Worm (Caenorhabditis elegans) whole organism, mixed stage, embryonic: ENCODE measurements around the gene nep-18.
A peak's percentile ranks its signal among the peaks of the same experiment; 100 is the strongest.
"Not testable (repeated sequence)": the region's sequence is repeated elsewhere in the genome, so short reads cannot be mapped to it uniquely, and the experiment has no call there.

Source experiments
- M03D4.4 ChIP-seq: sonication (generic microtip); optimal IDR thresholded peaks from 2 replicates; lab custom pipeline; 2017; ENCODE audit warnings: mild to moderate bottlenecking, missing genetic modification characterization, missing compliant biosample characterization
- bed-3 ChIP-seq: fragments of 200-800 bp; sonication (Bioruptor generic); optimal IDR thresholded peaks from 3 replicates; lab custom pipeline; 2018; ENCODE audit warnings: mild to moderate bottlenecking, missing genetic modification characterization, moderate library complexity, missing compliant biosample characterization
- blmp-1 ChIP-seq: fragments of 150-350 bp; optimal IDR thresholded peaks from 2 replicates; lab custom pipeline; 2014; ENCODE audit warnings: missing biosample characterization, missing genetic modification characterization
- ceh-39 ChIP-seq: fragments of 150-350 bp; optimal IDR thresholded peaks from 2 replicates; lab custom pipeline; 2014; ENCODE audit warnings: missing biosample characterization, missing genetic modification characterization
- ceh-43 ChIP-seq: fragments of 200-800 bp; sonication (Bioruptor generic); optimal IDR thresholded peaks from 2 replicates; lab custom pipeline; 2018; ENCODE audit warnings: mild to moderate bottlenecking, missing genetic modification characterization, moderate library complexity, missing compliant biosample characterization
- ces-1 ChIP-seq: fragments of 150-350 bp; optimal IDR thresholded peaks from 2 replicates; lab custom pipeline; 2014; ENCODE audit warnings: missing biosample characterization, missing genetic modification reagents, missing genetic modification characterization
- cnd-1 ChIP-seq: fragments of 200-800 bp; sonication (Bioruptor generic); optimal IDR thresholded peaks from 2 replicates; lab custom pipeline; 2018; ENCODE audit warnings: mild to moderate bottlenecking, missing genetic modification characterization, missing compliant biosample characterization
- elt-3 ChIP-seq: fragments of 150-350 bp; optimal IDR thresholded peaks from 2 replicates; lab custom pipeline; 2014; ENCODE audit warnings: missing biosample characterization, missing genetic modification characterization
- flh-1 ChIP-seq: fragments of 200-800 bp; sonication (Bioruptor generic); optimal IDR thresholded peaks from 2 replicates; lab custom pipeline; 2018; ENCODE audit warnings: mild to moderate bottlenecking, missing genetic modification characterization, moderate library complexity, missing compliant biosample characterization
- ham-2 ChIP-seq: fragments of 200-800 bp; sonication (Bioruptor generic); optimal IDR thresholded peaks from 2 replicates; lab custom pipeline; 2018; ENCODE audit warnings: mild to moderate bottlenecking, missing genetic modification characterization, missing compliant biosample characterization
- hlh-1 ChIP-seq: fragments of 150-350 bp; optimal IDR thresholded peaks from 2 replicates; lab custom pipeline; 2014; ENCODE audit warnings: missing biosample characterization, missing genetic modification reagents, missing genetic modification characterization
- lin-13 ChIP-seq: fragments of 150-350 bp; optimal IDR thresholded peaks from 2 replicates; lab custom pipeline; 2014; ENCODE audit warnings: missing biosample characterization, missing genetic modification characterization
- lin-32 ChIP-seq: fragments of 200-800 bp; sonication (Bioruptor generic); optimal IDR thresholded peaks from 2 replicates; lab custom pipeline; 2018; ENCODE audit warnings: mild to moderate bottlenecking, missing genetic modification characterization, missing compliant biosample characterization
- lsy-2 ChIP-seq: fragments of 150-350 bp; optimal IDR thresholded peaks from 2 replicates; lab custom pipeline; 2014; ENCODE audit warnings: missing biosample characterization, missing genetic modification characterization
- mab-5 ChIP-seq: fragments of 150-350 bp; optimal IDR thresholded peaks from 2 replicates; lab custom pipeline; 2014; ENCODE audit warnings: missing biosample characterization, missing genetic modification characterization
- mep-1 ChIP-seq: fragments of 150-350 bp; optimal IDR thresholded peaks from 2 replicates; lab custom pipeline; 2017; ENCODE audit warnings: missing biosample characterization, missing genetic modification reagents, missing genetic modification characterization, inconsistent platforms
- mls-2 ChIP-seq: sonication (generic microtip); optimal IDR thresholded peaks from 2 replicates; lab custom pipeline; 2016; ENCODE audit warnings: mild to moderate bottlenecking, missing genetic modification characterization, moderate library complexity, missing compliant biosample characterization
- nhr-12 ChIP-seq: fragments of 150-350 bp; optimal IDR thresholded peaks from 2 replicates; lab custom pipeline; 2014; ENCODE audit warnings: missing biosample characterization, missing genetic modification characterization
- nhr-237 ChIP-seq: fragments of 150-350 bp; optimal IDR thresholded peaks from 2 replicates; lab custom pipeline; 2014; ENCODE audit warnings: missing biosample characterization, missing genetic modification characterization
- pha-4 ChIP-seq: fragments of 150-350 bp; optimal IDR thresholded peaks from 2 replicates; lab custom pipeline; 2018; ENCODE audit warnings: missing biosample characterization, missing genetic modification reagents, missing genetic modification characterization
- sem-2 ChIP-seq: fragments of 200-800 bp; sonication (Bioruptor generic); optimal IDR thresholded peaks from 2 replicates; lab custom pipeline; 2018; ENCODE audit warnings: mild to moderate bottlenecking, missing genetic modification characterization, missing compliant biosample characterization
- snpc-4 ChIP-seq: fragments of 150-350 bp; optimal IDR thresholded peaks from 2 replicates; lab custom pipeline; 2014; ENCODE audit warnings: missing biosample characterization, missing genetic modification characterization
- sptf-1 ChIP-seq: sonication (generic microtip); optimal IDR thresholded peaks from 2 replicates; lab custom pipeline; 2017; ENCODE audit warnings: mild to moderate bottlenecking, missing genetic modification characterization, moderate library complexity, missing compliant biosample characterization
- tbx-8 ChIP-seq: fragments of 200-800 bp; sonication (Bioruptor generic); optimal IDR thresholded peaks from 2 replicates; lab custom pipeline; 2018; ENCODE audit warnings: mild to moderate bottlenecking, missing genetic modification characterization, moderate library complexity, missing compliant biosample characterization
- unc-120 ChIP-seq: sonication (generic microtip); optimal IDR thresholded peaks from 2 replicates; lab custom pipeline; 2017; ENCODE audit warnings: missing genetic modification characterization, missing compliant biosample characterization; ENCODE audit not compliant: poor library complexity, severe bottlenecking
- unc-39 ChIP-seq: fragments of 150-350 bp; optimal IDR thresholded peaks from 2 replicates; lab custom pipeline; 2014; ENCODE audit warnings: missing biosample characterization, missing genetic modification characterization
- unc-62 ChIP-seq: fragments of 150-350 bp; optimal IDR thresholded peaks from 2 replicates; lab custom pipeline; 2014; ENCODE audit warnings: missing biosample characterization, missing genetic modification reagents, missing genetic modification characterization
- zip-8 ChIP-seq: fragments of 150-350 bp; optimal IDR thresholded peaks from 2 replicates; lab custom pipeline; 2014; ENCODE audit warnings: missing biosample characterization, missing genetic modification characterization
- ztf-11 ChIP-seq: fragments of 150-350 bp; optimal IDR thresholded peaks from 2 replicates; lab custom pipeline; 2014; ENCODE audit warnings: missing biosample characterization, missing genetic modification characterization

Gene nep-18

DNA sequence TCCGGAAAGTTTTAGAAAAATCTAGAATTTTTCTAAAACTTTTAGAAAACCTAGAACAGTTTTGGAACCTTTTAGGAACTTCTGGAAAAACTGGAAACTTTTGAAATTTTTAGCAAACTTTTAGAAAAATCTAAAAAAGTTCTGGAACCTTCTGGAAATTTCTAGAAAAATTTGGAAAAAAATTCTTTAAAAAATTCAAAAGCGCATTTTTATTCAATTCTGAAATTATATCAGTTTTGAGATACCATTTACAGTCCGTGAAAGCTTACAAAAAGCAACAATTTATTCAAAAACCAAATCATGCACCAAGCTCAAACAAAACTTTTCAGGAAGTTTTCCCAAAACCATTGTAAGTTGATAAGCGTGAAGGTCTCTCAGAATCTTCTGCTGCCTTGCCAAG is 25.7 kb downstream of the nep-18 start, which contains the start of gene K02F6.4:
Gene K02F6.4 (plus strand): TSS at position 301 of the 400 bp plus-strand sequence.
- TF ChIP-seq sem-2 (GFP tag; lab: Kevin White, UChicago) (no peak), ces-1 (GFP tag; lab: Kevin White, UChicago) (no peak), sptf-1 (tag; lab: Kevin White, UChicago) (no peak), ceh-39 (no peak), unc-39 (tag; lab: Kevin White, UChicago) (no peak)

DNA sequence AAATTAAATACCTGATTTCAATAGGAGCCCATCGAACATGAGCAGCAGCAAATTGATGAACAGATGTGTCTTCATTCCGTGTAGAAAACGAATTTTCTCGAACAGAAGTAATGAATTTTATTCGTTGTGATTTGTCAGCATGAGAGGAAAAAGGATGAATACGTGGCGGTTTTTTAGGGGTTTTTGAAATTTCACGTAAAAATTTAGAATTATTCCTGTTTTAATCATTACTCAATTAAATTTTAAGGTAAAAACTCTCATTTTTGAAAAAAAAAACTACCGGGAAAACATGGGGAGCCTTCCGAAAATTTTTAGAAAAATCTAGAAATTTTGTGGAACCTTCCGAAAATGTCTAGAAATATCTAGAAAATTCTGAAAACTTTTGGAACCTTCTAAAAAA is 26.1 kb downstream of the nep-18 start, which contains the start of gene K02F6.7:
Gene K02F6.7 (minus strand): TSS at position 101 of the 400 bp plus-strand sequence.
- TF ChIP-seq tbx-8 (GFP tag; lab: Kevin White, UChicago) (no peak), ceh-39 (no peak), unc-62 (GFP tag; lab: Kevin White, UChicago) (no peak), snpc-4 (no peak), blmp-1 (no peak), unc-120 (tag; lab: Kevin White, UChicago) (no peak), ham-2 (GFP tag; lab: Kevin White, UChicago) (no peak), cnd-1 (no peak), lin-13 (tag; lab: Kevin White, UChicago) (no peak)
- TF ChIP-seq, all 35 proteins: peak for 0

DNA sequence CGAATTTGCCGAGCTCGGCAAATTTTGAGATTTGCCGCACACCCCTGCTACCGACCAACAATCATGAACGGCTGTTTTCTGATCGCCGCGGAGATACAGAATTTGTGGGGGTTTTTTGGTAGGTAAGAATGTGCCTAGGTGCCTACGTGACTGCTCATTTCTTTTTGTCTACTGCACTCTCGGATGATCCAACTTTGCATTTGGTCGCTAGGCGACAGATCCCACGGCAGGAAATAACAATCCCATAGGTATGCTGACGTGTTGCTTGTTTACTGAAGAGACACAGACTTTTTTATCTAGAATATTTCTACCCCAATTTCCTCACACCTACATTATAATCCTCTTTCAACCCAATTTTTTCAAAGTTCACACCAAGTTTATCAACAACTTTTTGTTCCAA is 28.9 kb downstream of the nep-18 start, which contains the start of gene K02F6.8:
Gene K02F6.8 (minus strand): TSS at position 101 of the 400 bp plus-strand sequence.
- not testable (repeated sequence) for TF ChIP-seq lin-32; bed-3 (GFP tag; lab: Kevin White, UChicago); ztf-11

DNA sequence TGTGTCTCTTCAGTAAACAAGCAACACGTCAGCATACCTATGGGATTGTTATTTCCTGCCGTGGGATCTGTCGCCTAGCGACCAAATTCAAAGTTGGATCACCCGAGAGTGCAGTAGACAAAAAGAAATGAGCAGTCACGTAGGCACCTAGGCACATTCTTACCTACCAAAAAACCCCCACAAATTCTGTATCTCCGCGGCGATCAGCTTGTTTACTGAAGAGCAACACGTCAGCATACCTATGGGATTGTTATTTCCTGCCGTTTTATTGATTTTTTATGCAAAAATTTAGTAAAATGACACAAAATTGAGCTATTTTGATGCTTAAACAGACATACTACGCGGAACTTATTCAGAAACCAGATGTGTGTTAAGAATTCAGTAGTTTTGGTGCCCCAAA is 29.4 kb downstream of the nep-18 start, which contains the start of gene K02F6.5:
Gene K02F6.5 (plus strand): TSS at position 301 of the 400 bp plus-strand sequence.
- TF ChIP-seq pha-4, sptf-1, unc-39 (tag; lab: Kevin White, UChicago): not testable (repeated sequence)
- TF ChIP-seq, all 35 proteins: peak for 0; not testable (repeated sequence) for 35

DNA sequence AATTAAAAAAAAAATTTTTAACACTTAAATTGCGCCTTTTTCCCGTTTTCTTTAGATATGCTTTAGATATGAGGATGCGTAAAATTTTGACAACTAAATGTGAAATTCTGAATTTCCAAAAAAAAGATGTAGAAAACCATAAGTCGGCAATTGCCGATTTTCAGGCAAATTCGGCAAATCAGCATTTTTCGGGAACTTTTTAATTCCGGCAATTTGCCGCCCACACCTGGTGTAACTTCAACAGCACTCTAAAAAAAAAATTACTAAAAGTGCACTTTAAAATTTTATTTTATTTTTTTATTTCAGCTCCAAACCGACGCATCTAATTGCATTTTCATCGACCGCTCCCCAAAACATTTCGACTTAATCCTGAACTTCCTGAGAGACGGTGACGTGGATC is 33.4 kb downstream of the nep-18 start, which contains the start of gene K02F6.6:
Gene K02F6.6 (plus strand): TSS at position 301 of the 400 bp plus-strand sequence.
- no peak for TF ChIP-seq flh-1 (GFP tag; lab: Kevin White, UChicago)
- TF ChIP-seq zip-8, result no peak
- no peak for TF ChIP-seq mab-5 (tag; lab: Kevin White, UChicago)
- TF ChIP-seq hlh-1 (tag; lab: Kevin White, UChicago), result no peak
- no peak for TF ChIP-seq snpc-4
- no peak for TF ChIP-seq nhr-237 (tag; lab: Kevin White, UChicago)
- no peak for TF ChIP-seq nhr-12 (tag; lab: Kevin White, UChicago)
- no peak for TF ChIP-seq lsy-2 (tag; lab: Kevin White, UChicago)
- no peak for TF ChIP-seq ham-2 (GFP tag; lab: Kevin White, UChicago)
- no peak for TF ChIP-seq elt-3 (tag; lab: Kevin White, UChicago)
- TF ChIP-seq mls-2, result no peak
- no peak for TF ChIP-seq ceh-43 (GFP tag; lab: Kevin White, UChicago)
- TF ChIP-seq lin-13 (tag; lab: Kevin White, UChicago), result no peak
- TF ChIP-seq pha-4 (tag; lab: Kevin White, UChicago), result no peak
- no peak for TF ChIP-seq M03D4.4
- TF ChIP-seq unc-39 (tag; lab: Kevin White, UChicago), result no peak
- TF ChIP-seq mep-1 (tag; lab: Kevin White, UChicago), result no peak
- no peak for TF ChIP-seq sptf-1 (tag; lab: Kevin White, UChicago)
- TF ChIP-seq sem-2 (GFP tag; lab: Kevin White, UChicago), result no peak

DNA sequence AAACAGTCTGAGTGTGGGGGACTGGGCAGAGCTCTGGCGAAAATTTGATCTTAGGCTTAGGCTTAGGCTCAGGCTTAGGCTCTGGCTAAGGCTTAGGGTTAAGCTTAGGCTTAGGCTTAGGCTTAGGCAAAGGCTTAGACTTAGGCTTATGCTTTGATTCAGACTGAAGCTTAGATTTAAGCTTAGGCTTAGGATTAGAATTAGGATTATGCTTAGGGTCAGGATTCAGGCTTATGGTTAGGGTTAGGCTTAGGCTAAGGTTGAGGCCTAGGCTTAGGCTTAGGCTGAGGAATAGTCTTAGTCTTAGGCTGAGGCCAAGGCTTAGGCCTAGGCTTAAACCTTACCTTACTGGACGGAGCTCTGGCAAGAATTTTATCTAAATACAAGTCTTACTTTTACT is 37.0 kb downstream of the nep-18 start:
- TF ChIP-seq unc-120 (tag; lab: Kevin White, UChicago), result no peak
- TF ChIP-seq ham-2 (GFP tag; lab: Kevin White, UChicago), result peak; percentile 12
- no peak for TF ChIP-seq nhr-237 (tag; lab: Kevin White, UChicago)
- no peak for TF ChIP-seq pha-4 (tag; lab: Kevin White, UChicago)
